Fruit fly (Drosophila melanogaster): ENCODE data around the gene CG14324.

Gene CG14324

DNA sequence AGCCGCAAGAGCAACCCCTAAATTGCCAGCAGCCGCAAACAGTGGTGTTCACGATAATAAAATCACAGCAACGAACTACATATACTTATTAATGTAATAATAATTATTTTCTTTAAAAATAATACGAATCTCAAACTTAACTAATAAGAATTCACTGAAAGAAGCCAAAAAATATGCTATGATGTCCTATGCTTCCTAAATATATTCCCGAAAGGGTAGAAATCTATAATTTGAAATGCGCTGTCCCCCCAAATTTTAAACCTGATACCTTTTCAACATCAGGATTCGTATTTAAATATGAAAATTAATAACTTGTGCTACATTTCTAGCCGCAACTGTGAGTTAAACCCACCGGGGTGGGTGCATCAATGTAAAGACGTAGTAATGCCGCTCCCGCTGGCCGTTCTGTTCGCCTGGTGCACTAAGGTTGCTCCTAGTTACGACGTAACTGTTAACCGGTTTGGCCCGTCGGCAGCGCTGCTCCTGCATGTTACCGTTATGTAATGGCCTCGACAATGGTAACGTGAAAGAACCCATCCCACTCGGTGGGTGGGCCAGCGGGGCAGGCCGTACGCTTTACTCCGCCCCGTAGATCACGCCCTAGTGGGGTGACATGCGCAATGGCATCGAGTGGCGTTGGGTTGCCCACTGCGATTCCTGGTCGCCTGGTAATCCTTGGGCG is 14.3 kb downstream of the CG14324 start:
- TF ChIP-seq noc (tag; optimal IDR thresholded peaks at IDR 0.05) = peak; percentile 34

- no peak for TF ChIP-seq noc (tag; optimal IDR thresholded peaks at IDR 0.05)
These were observed 14.9 kb downstream of the CG14324 start for dm6 chr3R:17603717-17604116.

dm6 chr3R:17602974-17603373 is 15.6 kb downstream of the CG14324 start:
- TF ChIP-seq noc (tag; optimal IDR thresholded peaks at IDR 0.05) = no peak

- no peak for TF ChIP-seq noc (tag; optimal IDR thresholded peaks at IDR 0.05)
These were observed 16.7 kb downstream of the CG14324 start for dm6 chr3R:17601866-17602265.

DNA sequence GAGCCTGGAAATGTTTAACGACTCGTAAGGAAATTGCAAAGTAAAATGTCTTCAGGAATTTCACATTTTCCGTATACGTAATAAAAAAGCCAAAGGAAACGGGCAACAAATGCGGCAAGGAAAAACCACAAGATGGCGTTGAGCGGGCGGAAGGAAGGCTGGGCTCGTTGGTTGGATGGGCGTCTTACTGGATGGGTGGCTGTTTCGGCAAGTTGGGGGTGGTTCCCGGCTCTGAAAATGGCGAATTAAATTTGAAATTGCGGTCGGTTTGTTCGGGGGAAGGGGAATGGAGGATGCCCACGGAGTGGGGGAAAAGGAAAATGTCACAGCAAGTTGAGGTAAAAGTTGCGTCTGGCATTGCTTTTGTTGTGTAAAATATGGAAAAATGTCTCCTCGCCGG is 18.9 kb downstream of the CG14324 start:
- no peak for TF ChIP-seq noc (tag; optimal IDR thresholded peaks at IDR 0.05)

- no peak for TF ChIP-seq noc (tag; optimal IDR thresholded peaks at IDR 0.05)
These were observed 22.4 kb downstream of the CG14324 start, which contains the start of gene CG7606 for dm6 chr3R:17596236-17596635. TSS of gene CG7606 (plus strand) at chr3R:17596536.

dm6 chr3R:17595084-17595483 is 23.5 kb downstream of the CG14324 start, which contains the start of gene Sgs5:
TSS of gene Sgs5 (plus strand) at chr3R:17595362.
- no peak for TF ChIP-seq noc (tag; optimal IDR thresholded peaks at IDR 0.05)

DNA sequence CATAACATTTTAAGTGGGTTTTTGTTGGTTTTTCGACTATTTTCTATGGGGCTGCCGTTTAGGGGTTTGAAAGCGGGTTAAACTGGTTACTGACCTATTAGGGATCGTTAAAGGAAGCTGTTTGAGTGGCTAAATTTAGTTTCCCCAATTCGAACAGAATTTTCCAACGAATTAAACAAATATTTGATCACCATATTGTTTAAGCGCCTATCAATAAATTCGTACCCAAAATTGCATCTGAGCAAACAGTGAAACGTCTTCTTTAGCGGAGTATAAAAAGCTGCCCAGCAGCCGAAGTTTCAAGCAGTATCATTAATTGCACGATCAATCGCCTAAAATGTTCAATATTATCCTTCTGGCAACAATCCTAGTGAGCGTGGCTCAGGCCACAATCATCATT is 24.5 kb downstream of the CG14324 start, which contains the start of gene Sgs5bis:
Gene Sgs5bis, plus strand, starts transcription at position 301 of the 400 bp plus-strand sequence.
- no peak for TF ChIP-seq noc (tag; optimal IDR thresholded peaks at IDR 0.05)

- TF ChIP-seq noc (tag; optimal IDR thresholded peaks at IDR 0.05) = no peak
These were observed 25.1 kb downstream of the CG14324 start for dm6 chr3R:17593470-17593869.

dm6 chr3R:17591831-17592230 is 26.8 kb downstream of the CG14324 start:
- no peak for TF ChIP-seq noc (tag; optimal IDR thresholded peaks at IDR 0.05)

- TF ChIP-seq noc (tag; optimal IDR thresholded peaks at IDR 0.05) = no peak
These were observed 29.8 kb downstream of the CG14324 start for dm6 chr3R:17588805-17589204.

- no peak for TF ChIP-seq noc (tag; optimal IDR thresholded peaks at IDR 0.05)
These were observed 34.7 kb downstream of the CG14324 start for dm6 chr3R:17583658-17584460.

Data from whole organism, larva.